Fruit fly (Drosophila melanogaster) whole organism, prepupa: ENCODE measurements around the gene CG13995.

ENCODE experiments used
- CG10669 ChIP-seq: fragments of 200-800 bp; sonication (Bioruptor generic); optimal IDR thresholded peaks from 3 replicates; lab custom pipeline; 2018; ENCODE audit warnings: missing biosample characterization, mild to moderate bottlenecking, missing genetic modification characterization, moderate library complexity
- CG11294 ChIP-seq: fragments of 200-800 bp; sonication (Bioruptor generic); IDR thresholded peaks from 2 replicates; pipeline ENCODE4 v1.3.6; 2022; ENCODE audit warnings: missing biosample characterization, missing genetic modification characterization
- CG15336 ChIP-seq: fragments of 200-800 bp; sonication (Bioruptor generic); IDR thresholded peaks from 2 replicates; pipeline ENCODE4 v1.3.6; 2022; ENCODE audit warnings: missing biosample characterization, missing genetic modification characterization
- CG1621 ChIP-seq: fragments of 200-800 bp; sonication (Bioruptor generic); optimal IDR thresholded peaks from 3 replicates; lab custom pipeline; 2018; ENCODE audit warnings: missing biosample characterization, mild to moderate bottlenecking, missing genetic modification characterization
- CG16779 ChIP-seq: fragments of 200-800 bp; sonication (Bioruptor generic); optimal IDR thresholded peaks from 3 replicates; lab custom pipeline; 2017; ENCODE audit warnings: missing biosample characterization, mild to moderate bottlenecking, missing genetic modification characterization
- CG3032 ChIP-seq: fragments of 200-800 bp; optimal IDR thresholded peaks from 2 replicates; lab custom pipeline; 2019; ENCODE audit warnings: missing biosample characterization, mild to moderate bottlenecking, missing genetic modification characterization, moderate library complexity
- CG32006 ChIP-seq: fragments of 200-800 bp; sonication (Bioruptor generic); optimal IDR thresholded peaks from 3 replicates; lab custom pipeline; 2017; ENCODE audit warnings: missing biosample characterization, mild to moderate bottlenecking, missing genetic modification characterization
- CG34406 ChIP-seq: fragments of 200-800 bp; sonication (Bioruptor generic); optimal IDR thresholded peaks from 3 replicates; lab custom pipeline; 2016; ENCODE audit warnings: missing biosample characterization, missing genetic modification characterization
- CG4318 ChIP-seq: fragments of 200-800 bp; sonication (Bioruptor generic); optimal IDR thresholded peaks from 3 replicates; lab custom pipeline; 2017; ENCODE audit warnings: missing biosample characterization, mild to moderate bottlenecking, missing genetic modification characterization
- CG6276 ChIP-seq: fragments of 200-800 bp; sonication (Bioruptor generic); optimal IDR thresholded peaks from 2 replicates; lab custom pipeline; 2017; ENCODE audit warnings: missing biosample characterization, mild to moderate bottlenecking, missing genetic modification characterization
- CG6792 ChIP-seq: fragments of 200-800 bp; sonication (Bioruptor generic); optimal IDR thresholded peaks from 3 replicates; lab custom pipeline; 2016; ENCODE audit warnings: missing biosample characterization, missing genetic modification characterization
- CG6808 ChIP-seq: fragments of 200-800 bp; sonication (Bioruptor generic); optimal IDR thresholded peaks from 3 replicates; lab custom pipeline; 2017; ENCODE audit warnings: missing biosample characterization, missing genetic modification characterization, mild to moderate bottlenecking, moderate library complexity, missing genetic modification reagents
- CG6854 ChIP-seq: fragments of 200-800 bp; sonication (Bioruptor generic); optimal IDR thresholded peaks from 2 replicates; lab custom pipeline; 2017; ENCODE audit warnings: missing biosample characterization, mild to moderate bottlenecking, missing genetic modification characterization
- CG8319 ChIP-seq: fragments of 200-800 bp; sonication (Bioruptor generic); optimal IDR thresholded peaks from 3 replicates; lab custom pipeline; 2016; ENCODE audit warnings: missing biosample characterization, missing genetic modification characterization
- Eip75B ChIP-seq: fragments of 200-800 bp; sonication (Bioruptor generic); optimal IDR thresholded peaks from 3 replicates; lab custom pipeline; 2016; ENCODE audit warnings: missing biosample characterization, missing genetic modification characterization
- Eip78C ChIP-seq: fragments of 200-800 bp; sonication (Bioruptor generic); peaks from one replicate; lab custom pipeline; 2016; ENCODE audit warnings: missing biosample characterization, missing genetic modification characterization
- Eip93F ChIP-seq: fragments of 200-800 bp; sonication (Bioruptor generic); optimal IDR thresholded peaks from 2 replicates; lab custom pipeline; 2016; ENCODE audit warnings: missing biosample characterization, mild to moderate bottlenecking, missing genetic modification characterization
- Ets96B ChIP-seq: fragments of 200-800 bp; optimal IDR thresholded peaks from 2 replicates; lab custom pipeline; 2019; ENCODE audit warnings: missing biosample characterization, mild to moderate bottlenecking, missing genetic modification characterization, moderate library complexity
- Hr38 ChIP-seq: sonication (Bioruptor generic); optimal IDR thresholded peaks from 2 replicates; lab custom pipeline; 2016; ENCODE audit warnings: missing biosample characterization, missing genetic modification characterization
- Hr39 ChIP-seq: fragments of 200-800 bp; sonication (Bioruptor generic); optimal IDR thresholded peaks from 2 replicates; lab custom pipeline; 2016; ENCODE audit warnings: missing biosample characterization, missing genetic modification characterization
- Met ChIP-seq: fragments of 200-800 bp; sonication (Bioruptor generic); optimal IDR thresholded peaks from 3 replicates; lab custom pipeline; 2016; ENCODE audit warnings: missing biosample characterization, missing genetic modification characterization
- Sox102F ChIP-seq: fragments of 200-800 bp; sonication (Bioruptor generic); optimal IDR thresholded peaks from 2 replicates; lab custom pipeline; 2016; ENCODE audit warnings: missing biosample characterization, mild to moderate bottlenecking, missing genetic modification characterization
- Sox14 ChIP-seq: fragments of 200-800 bp; sonication (Bioruptor generic); optimal IDR thresholded peaks from 3 replicates; lab custom pipeline; 2016; ENCODE audit warnings: missing biosample characterization, missing genetic modification characterization
- Sox15 ChIP-seq: fragments of 200-800 bp; sonication (Bioruptor generic); optimal IDR thresholded peaks from 3 replicates; lab custom pipeline; 2016; ENCODE audit warnings: missing biosample characterization, missing genetic modification characterization
- cyc ChIP-seq: fragments of 200-800 bp; sonication (Bioruptor generic); optimal IDR thresholded peaks from 3 replicates; lab custom pipeline; 2016; ENCODE audit warnings: missing biosample characterization, missing genetic modification characterization
- dsx ChIP-seq: fragments of 200-800 bp; optimal IDR thresholded peaks from 3 replicates; lab custom pipeline; 2019; ENCODE audit warnings: missing biosample characterization, mild to moderate bottlenecking, missing genetic modification characterization, moderate library complexity; ENCODE audit not compliant: poor library complexity, severe bottlenecking
- eg ChIP-seq: fragments of 200-800 bp; sonication (Bioruptor generic); IDR thresholded peaks from 3 replicates; pipeline ENCODE4 v1.3.6; 2022; ENCODE audit warnings: missing biosample characterization, missing genetic modification characterization
- fd59A ChIP-seq: fragments of 200-800 bp; sonication (Bioruptor generic); optimal IDR thresholded peaks from 2 replicates; lab custom pipeline; 2017; ENCODE audit warnings: missing biosample characterization, mild to moderate bottlenecking, missing genetic modification characterization, missing genetic modification reagents
- fd85E ChIP-seq: fragments of 200-800 bp; sonication (Bioruptor generic); optimal IDR thresholded peaks from 3 replicates; lab custom pipeline; 2016; ENCODE audit warnings: missing biosample characterization, missing genetic modification characterization
- fkh ChIP-seq: fragments of 200-800 bp; sonication (Bioruptor generic); optimal IDR thresholded peaks from 3 replicates; lab custom pipeline; 2017; ENCODE audit warnings: missing biosample characterization, mild to moderate bottlenecking, missing genetic modification characterization, moderate library complexity
- lz ChIP-seq: fragments of 200-800 bp; sonication (Bioruptor generic); optimal IDR thresholded peaks from 3 replicates; lab custom pipeline; 2016; ENCODE audit warnings: missing biosample characterization, missing genetic modification characterization
- spab ChIP-seq: fragments of 200-800 bp; sonication (Bioruptor generic); optimal IDR thresholded peaks from 2 replicates; lab custom pipeline; 2017; ENCODE audit warnings: missing biosample characterization, mild to moderate bottlenecking, missing genetic modification characterization, missing genetic modification reagents
- ss ChIP-seq, 2 experiments: fragments of 200-800 bp; sonication (Bioruptor generic); optimal IDR thresholded peaks; 2 replicates in 1 of 2; 3 replicates in 1 of 2; lab custom pipeline; 2017 to 2018; ENCODE audit warnings: mild to moderate bottlenecking in 2 of 2, missing biosample characterization in 2 of 2, missing genetic modification characterization in 2 of 2, moderate library complexity in 1 of 2
- svp ChIP-seq: fragments of 200-800 bp; sonication (Bioruptor generic); peaks from one replicate; lab custom pipeline; 2016; ENCODE audit warnings: missing biosample characterization, missing genetic modification characterization
- vri ChIP-seq: fragments of 200-800 bp; sonication (Bioruptor generic); optimal IDR thresholded peaks from 3 replicates; lab custom pipeline; 2016; ENCODE audit warnings: missing biosample characterization, mild to moderate bottlenecking, missing genetic modification characterization

Gene CG13995

DNA sequence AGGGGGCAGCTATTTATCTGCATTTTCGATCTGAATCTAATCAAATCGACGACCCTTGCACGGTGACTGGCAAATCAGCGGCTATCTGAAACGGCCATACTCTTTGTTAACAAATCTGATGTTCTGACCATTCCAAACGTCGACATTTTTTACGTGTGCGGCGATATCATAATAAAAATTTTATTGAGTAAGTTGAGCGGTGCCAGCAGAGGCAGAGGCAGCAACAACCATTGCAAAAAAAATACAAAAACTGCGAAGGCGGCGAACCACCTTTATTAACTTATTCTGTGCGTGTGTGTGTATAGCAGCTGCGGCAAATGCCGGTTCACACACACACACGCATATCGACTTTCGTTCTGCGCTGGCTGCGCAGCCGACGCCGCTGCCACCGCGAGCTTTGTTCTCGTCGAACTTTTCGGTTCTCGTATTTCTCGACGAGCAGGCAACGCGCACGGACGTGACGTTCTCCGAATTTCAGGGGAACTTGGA, 28.1 kb downstream of the CG13995 start, which contains the start of gene Kr-h1 (continued):
- TF ChIP-seq Eip75B, result no peak
- no peak for TF ChIP-seq Hr38 (GFP tag; lab: Kevin White, UChicago)
- no peak for TF ChIP-seq ss (GFP tag; optimal IDR thresholded peaks at IDR 0.05; lab: Kevin White, UChicago)
- TF ChIP-seq CG11294 (GFP tag; lab: Robert Waterston, UW), result no peak
- TF ChIP-seq fd85E (GFP tag; lab: Kevin White, UChicago), result no peak
- TF ChIP-seq CG34406, result no peak
- TF ChIP-seq Hr39 (GFP tag; lab: Kevin White, UChicago), result no peak
- peak; percentile 71 for TF ChIP-seq Eip78C
- TF ChIP-seq CG6276 (GFP tag; lab: Kevin White, UChicago), result no peak
- TF ChIP-seq Ets96B (tag; lab: Kevin White, UChicago), result no peak
- TF ChIP-seq Sox14 (GFP tag; lab: Kevin White, UChicago), result peak; percentile 41

DNA sequence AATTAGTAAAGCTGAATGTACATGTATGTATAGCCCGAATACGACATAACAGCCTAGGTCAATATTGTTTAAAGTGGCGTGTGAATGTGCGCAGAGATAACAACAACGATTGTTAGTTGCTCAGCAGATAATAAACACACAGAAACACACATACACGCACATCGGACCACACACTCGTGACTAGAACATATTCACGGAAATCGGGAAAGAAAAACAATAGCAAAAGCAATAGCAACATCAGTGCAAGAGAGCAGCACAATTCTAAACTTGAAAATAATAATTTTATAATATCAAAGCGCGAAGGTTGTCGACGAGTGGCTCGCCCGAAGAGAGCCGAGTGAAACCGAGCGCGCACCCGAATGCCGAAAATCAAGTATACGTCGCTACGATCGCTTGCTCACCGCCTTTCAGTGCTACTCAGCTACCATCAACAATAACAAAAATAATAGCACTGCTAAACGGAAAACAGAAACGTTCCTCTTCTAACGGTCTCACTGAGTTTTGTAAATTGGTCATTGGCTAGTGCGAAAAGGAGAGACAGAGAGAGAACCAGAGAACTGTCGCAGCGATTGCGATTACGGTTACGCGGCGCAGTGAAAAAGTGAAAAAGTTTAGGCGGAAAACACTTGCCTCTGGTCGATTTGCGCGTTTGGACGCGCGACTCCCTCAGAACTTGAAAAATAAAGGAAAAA, 29.0 kb downstream of the CG13995 start:
- no peak for TF ChIP-seq CG10669
- no peak for TF ChIP-seq Sox15 (GFP tag; lab: Kevin White, UChicago)
- no peak for TF ChIP-seq Eip93F (GFP tag; lab: Kevin White, UChicago)
- no peak for TF ChIP-seq CG6276 (GFP tag; lab: Kevin White, UChicago)
- TF ChIP-seq spab (GFP tag; lab: Kevin White, UChicago), result no peak
- TF ChIP-seq CG6792 (GFP tag; lab: Kevin White, UChicago), result no peak
- peak; percentile 94 for TF ChIP-seq fkh
- no peak for TF ChIP-seq cyc
- no peak for TF ChIP-seq CG1621 (tag; lab: Kevin White, UChicago)
- peak; percentile 35 for TF ChIP-seq svp
- TF ChIP-seq Eip78C, result peak; percentile 59
- TF ChIP-seq CG4318 (GFP tag; lab: Kevin White, UChicago), result no peak
- TF ChIP-seq eg (GFP tag; lab: Robert Waterston, UW), result no peak
- no peak for TF ChIP-seq dsx (GFP tag; lab: Kevin White, UChicago)
- no peak for TF ChIP-seq CG15336 (GFP tag; lab: Robert Waterston, UW)
- TF ChIP-seq CG16779 (tag; lab: Kevin White, UChicago), result peak; percentile 39
- TF ChIP-seq CG3032 (tag; lab: Kevin White, UChicago), result no peak
- no peak for TF ChIP-seq Ets96B (tag; lab: Kevin White, UChicago)
- peak; percentile 82 for TF ChIP-seq vri (GFP tag; lab: Kevin White, UChicago)
- TF ChIP-seq CG8319 (GFP tag; lab: Kevin White, UChicago), result no peak
- no peak for TF ChIP-seq fd59A (GFP tag; lab: Kevin White, UChicago)
- TF ChIP-seq CG32006 (GFP tag; lab: Kevin White, UChicago), result no peak
- no peak for TF ChIP-seq lz (GFP tag; lab: Kevin White, UChicago)
- TF ChIP-seq, all 60 proteins: peak for 5

- TF ChIP-seq svp, result peak; percentile 68
- no peak for TF ChIP-seq Eip75B
- TF ChIP-seq vri (GFP tag; lab: Kevin White, UChicago), result peak; percentile 6
These were observed 30.6 kb downstream of the CG13995 start for dm6 chr2L:6084694-6085093.

dm6 chr2L:6085733-6086317, 31.7 kb downstream of the CG13995 start:
- peak; percentile 68 for TF ChIP-seq vri (GFP tag; lab: Kevin White, UChicago)
- no peak for TF ChIP-seq Hr39 (GFP tag; lab: Kevin White, UChicago)
- TF ChIP-seq Met (GFP tag; lab: Kevin White, UChicago), result no peak
- TF ChIP-seq Sox102F, result no peak
- TF ChIP-seq Sox14 (GFP tag; lab: Kevin White, UChicago), result no peak
- TF ChIP-seq cyc, result no peak
- no peak for TF ChIP-seq ss (GFP tag; optimal IDR thresholded peaks at IDR 0.05; lab: Kevin White, UChicago)
- peak; percentile 50 for TF ChIP-seq fkh
- TF ChIP-seq CG4318 (GFP tag; lab: Kevin White, UChicago), result no peak
- TF ChIP-seq CG6854 (GFP tag; lab: Kevin White, UChicago), result no peak
- TF ChIP-seq Eip93F (GFP tag; lab: Kevin White, UChicago), result no peak
- no peak for TF ChIP-seq CG6808 (GFP tag; lab: Kevin White, UChicago)
- TF ChIP-seq CG32006 (GFP tag; lab: Kevin White, UChicago), result no peak
- peak; percentile 69 for TF ChIP-seq svp
